Worm (Caenorhabditis elegans): ENCODE results near the gene srw-133.

ce11 chrV:4125552-4126084, 11.1 kb upstream of the srw-133 start, which contains the start of gene T05B4.12:
- no peak for TF ChIP-seq ztf-11 (tag; optimal IDR thresholded peaks at IDR 0.05)
- TF ChIP-seq F49E8.2 (tag; optimal IDR thresholded peaks at IDR 0.05; ENCODE audit: borderline replicate concordance): no peak
- TF ChIP-seq pha-4 (GFP tag; IDR thresholded peaks at IDR 0.05): no peak
- no peak for TF ChIP-seq pha-4 (tag; optimal IDR thresholded peaks at IDR 0.05)
- no peak for TF ChIP-seq fkh-10 (GFP tag; optimal IDR thresholded peaks at IDR 0.05)
- no peak for TF ChIP-seq rbr-2 (tag; optimal IDR thresholded peaks at IDR 0.05)
- no peak for TF ChIP-seq unc-39 (tag; optimal IDR thresholded peaks at IDR 0.05)
- no peak for TF ChIP-seq ama-1 (optimal IDR thresholded peaks at IDR 0.05)
- no peak for TF ChIP-seq nhr-77 (tag; optimal IDR thresholded peaks at IDR 0.05)
- no peak for TF ChIP-seq unc-62 (GFP tag; optimal IDR thresholded peaks at IDR 0.05 in 1 of 2)
- no peak for TF ChIP-seq unc-62 (tag; optimal IDR thresholded peaks at IDR 0.05)
- no peak for TF ChIP-seq hmg-1.1 (GFP tag; IDR thresholded peaks at IDR 0.05)
- TF ChIP-seq mxl-3 (GFP tag; optimal IDR thresholded peaks at IDR 0.05): no peak
- TF ChIP-seq daf-16 (GFP tag; optimal IDR thresholded peaks at IDR 0.05): no peak
- TF ChIP-seq daf-16 (tag; optimal IDR thresholded peaks at IDR 0.05): no peak
- no peak for TF ChIP-seq aly-2 (tag; optimal IDR thresholded peaks at IDR 0.05)
- TF ChIP-seq nhr-11 (tag; optimal IDR thresholded peaks at IDR 0.05): no peak

Measured in whole organism, L4 larva.